Fruit fly (Drosophila melanogaster): ENCODE results near the gene nej.

nej gene

DNA sequence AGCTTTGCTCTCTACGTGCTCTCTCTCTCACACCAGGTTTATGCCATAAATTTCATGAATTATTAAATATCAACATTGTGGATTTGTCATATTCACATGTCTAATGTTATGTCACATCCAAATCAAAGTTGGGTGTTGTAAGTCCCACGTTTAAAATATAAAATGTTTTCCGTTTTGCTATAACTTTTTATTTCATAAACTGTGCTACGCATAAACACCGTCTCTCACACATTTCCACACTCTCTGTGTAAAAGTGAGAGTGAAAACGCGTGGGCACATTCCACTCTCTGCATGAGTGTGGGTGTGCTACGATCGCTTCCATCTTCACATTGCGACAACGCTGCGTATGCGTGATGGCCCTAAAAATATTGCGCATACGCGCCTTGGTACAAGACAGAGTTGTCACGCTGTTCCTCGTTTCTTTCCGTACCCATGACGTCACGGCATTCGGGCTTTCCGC, 46.1 kb downstream of the nej start:
- no peak for TF ChIP-seq psq (optimal IDR thresholded peaks at IDR 0.05)

DNA sequence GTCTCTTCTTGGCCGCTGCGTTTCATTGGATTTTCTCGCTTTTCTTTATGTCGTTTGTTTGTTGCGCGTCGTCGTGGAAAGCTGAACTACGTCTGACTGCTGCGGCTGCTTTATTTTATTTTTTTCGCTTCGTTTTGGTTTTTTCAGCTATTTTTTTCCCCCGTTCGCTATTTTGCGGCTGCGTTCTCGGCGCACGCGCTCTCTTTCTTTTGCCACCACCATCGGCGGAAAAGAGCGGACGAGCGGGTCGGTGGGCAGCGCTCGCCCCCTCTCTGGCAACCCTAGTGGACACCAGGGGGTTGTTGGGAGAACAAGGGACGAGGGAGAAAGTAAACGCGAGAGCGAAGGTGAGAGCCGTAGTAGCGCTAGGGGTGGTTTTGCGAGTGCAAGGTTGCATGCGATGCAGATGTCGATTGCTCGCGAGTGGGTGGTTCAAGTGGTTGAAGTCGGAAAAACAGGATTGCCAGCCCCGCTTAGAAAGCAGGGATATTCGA, 47.9 kb downstream of the nej start:
- TF ChIP-seq ttk (optimal IDR thresholded peaks at IDR 0.05), result no peak
- no peak for TF ChIP-seq Sin3A (optimal IDR thresholded peaks at IDR 0.05)
- TF ChIP-seq insv (optimal IDR thresholded peaks at IDR 0.05), result no peak
- no peak for TF ChIP-seq Myc (optimal IDR thresholded peaks at IDR 0.05)
- no peak for TF ChIP-seq psq (optimal IDR thresholded peaks at IDR 0.05)
- TF ChIP-seq h (optimal IDR thresholded peaks at IDR 0.05), result no peak

DNA sequence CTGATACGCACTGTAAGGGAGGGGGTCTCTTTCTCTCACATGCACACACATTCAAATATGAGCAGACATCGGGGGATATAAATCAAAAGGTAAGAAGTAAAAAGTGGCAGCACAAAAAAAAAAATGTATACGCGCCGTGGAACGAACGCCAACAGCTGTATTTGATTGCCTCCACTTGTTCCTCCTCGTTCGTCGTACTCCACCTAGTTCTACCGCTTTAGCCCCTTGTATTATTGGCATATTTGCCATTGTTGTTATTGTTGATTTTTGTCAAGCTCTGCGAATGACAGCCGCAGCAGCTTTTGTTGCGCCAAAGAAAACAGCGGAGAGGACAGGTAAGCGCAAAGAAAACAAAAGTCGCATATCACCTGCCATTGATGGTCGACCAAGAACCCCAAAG, 50.0 kb downstream of the nej start:
- no peak for TF ChIP-seq insv (optimal IDR thresholded peaks at IDR 0.05)
- no peak for TF ChIP-seq psq (optimal IDR thresholded peaks at IDR 0.05)
- TF ChIP-seq Sin3A (optimal IDR thresholded peaks at IDR 0.05), result no peak
- no peak for TF ChIP-seq Myc (optimal IDR thresholded peaks at IDR 0.05)
- TF ChIP-seq h (optimal IDR thresholded peaks at IDR 0.05), result no peak
- TF ChIP-seq ttk (optimal IDR thresholded peaks at IDR 0.05), result no peak

DNA sequence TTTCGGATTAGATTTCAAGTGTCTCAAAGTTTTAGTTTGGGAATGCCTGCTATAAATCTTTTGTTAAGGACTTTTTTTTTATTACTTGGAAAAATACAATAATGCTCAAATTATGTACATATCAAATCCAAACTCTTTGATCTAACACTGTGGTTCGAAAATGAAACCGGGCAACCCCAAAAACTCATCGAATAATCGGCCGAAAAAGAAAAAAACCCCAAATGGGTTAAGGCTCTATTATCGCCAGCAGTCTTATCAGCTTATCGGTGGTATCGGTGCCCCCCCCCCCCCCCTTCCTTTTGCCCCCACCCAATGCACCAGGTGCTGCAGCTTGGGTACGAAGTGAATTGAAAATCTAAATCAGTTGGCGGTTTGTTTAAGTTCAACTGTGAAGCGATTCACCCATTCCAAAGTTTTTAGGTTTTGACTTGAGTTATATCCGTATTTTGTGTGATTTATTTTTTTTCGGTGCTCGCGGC, 69.2 kb downstream of the nej start:
- no peak for TF ChIP-seq insv (optimal IDR thresholded peaks at IDR 0.05)
- TF ChIP-seq h (optimal IDR thresholded peaks at IDR 0.05), result no peak
- TF ChIP-seq psq (optimal IDR thresholded peaks at IDR 0.05), result no peak
- no peak for TF ChIP-seq Sin3A (optimal IDR thresholded peaks at IDR 0.05)
- TF ChIP-seq ttk (optimal IDR thresholded peaks at IDR 0.05), result no peak
- no peak for TF ChIP-seq Myc (optimal IDR thresholded peaks at IDR 0.05)

DNA sequence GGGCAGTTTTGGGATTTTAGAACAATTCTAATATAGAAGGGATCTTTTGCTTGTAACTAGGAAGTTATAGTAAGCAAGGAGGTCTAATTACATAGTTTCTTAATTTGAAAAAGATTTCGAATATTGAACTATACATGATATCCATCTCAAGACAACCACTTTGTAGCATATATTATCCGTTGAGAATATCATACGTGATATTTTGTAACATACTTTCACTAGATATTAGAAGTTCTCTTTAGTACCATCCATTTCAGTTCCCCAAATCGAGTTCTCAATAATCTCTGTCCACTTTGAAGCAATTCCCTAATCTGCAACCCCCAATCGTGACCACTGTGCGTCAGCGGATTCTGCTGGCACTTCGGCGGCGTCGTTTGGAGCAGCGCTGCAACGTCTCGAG, 71.4 kb downstream of the nej start:
- TF ChIP-seq psq (optimal IDR thresholded peaks at IDR 0.05), result no peak
- no peak for TF ChIP-seq ttk (optimal IDR thresholded peaks at IDR 0.05)
- no peak for TF ChIP-seq Myc (optimal IDR thresholded peaks at IDR 0.05)
- TF ChIP-seq Sin3A (optimal IDR thresholded peaks at IDR 0.05), result no peak
- TF ChIP-seq insv (optimal IDR thresholded peaks at IDR 0.05), result no peak
- no peak for TF ChIP-seq h (optimal IDR thresholded peaks at IDR 0.05)

All from Kc167 (cell line).